Worm (Caenorhabditis elegans): ENCODE data around the gene vit-4.

DNA sequence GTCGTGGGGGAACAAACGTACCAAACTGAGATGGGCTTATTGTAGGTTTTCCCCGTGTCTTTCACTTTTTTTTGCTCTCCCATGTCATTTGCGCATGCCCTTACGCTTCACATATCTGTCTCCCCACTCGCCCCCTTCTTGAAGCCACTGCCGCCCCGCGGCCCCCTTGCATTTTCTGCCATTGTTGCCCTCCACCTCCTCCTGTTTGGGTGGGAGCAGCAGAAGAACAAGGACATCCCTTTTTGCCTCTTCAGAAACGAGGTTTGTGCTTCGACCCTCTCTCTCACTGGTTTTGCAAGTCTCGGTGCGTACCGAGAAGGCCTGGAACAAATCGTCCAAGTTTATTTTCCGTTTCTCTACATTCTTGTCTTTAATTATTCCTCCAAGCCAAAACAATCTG is 9.6 kb downstream of the vit-4 start:
- TF ChIP-seq W03F9.2 (tag; optimal IDR thresholded peaks at IDR 0.05) (no peak), him-1 (tag; optimal IDR thresholded peaks at IDR 0.05) (no peak), dao-5 (tag; optimal IDR thresholded peaks at IDR 0.05) (no peak)

Data from whole organism, L4/young adult.